Worm (Caenorhabditis elegans) whole organism, L4 larva: ENCODE results near the gene mlt-8.
A peak's percentile ranks its signal among the peaks of the same experiment; 100 is the strongest.
"Not testable (repeated sequence)": the region's sequence is repeated elsewhere in the genome, so short reads cannot be mapped to it uniquely, and the experiment has no call there.

Experiments used
- ZK337.2 ChIP-seq: fragments of 200-800 bp; sonication (Bioruptor generic); IDR thresholded peaks from 2 replicates; pipeline ENCODE4 v1.3.6; 2022; ENCODE audit warnings: missing genetic modification reagents, missing genetic modification characterization, missing compliant biosample characterization
- ZK546.5 ChIP-seq, 2 experiments: sonication (generic microtip); optimal IDR thresholded peaks; 2 replicates each; lab custom pipeline; 2017; ENCODE audit warnings: missing biosample characterization in 2 of 2, missing genetic modification characterization in 2 of 2
- aha-1 ChIP-seq: fragments of 150-350 bp; peaks from one replicate; lab custom pipeline; 2014; ENCODE audit warnings: missing biosample characterization, missing genetic modification characterization
- ceh-28 ChIP-seq: fragments of 150-350 bp; optimal IDR thresholded peaks from 2 replicates; lab custom pipeline; 2014; ENCODE audit warnings: missing biosample characterization, missing genetic modification reagents, missing genetic modification characterization
- ceh-32 ChIP-seq: sonication (generic microtip); optimal IDR thresholded peaks from 2 replicates; lab custom pipeline; 2016; ENCODE audit warnings: mild to moderate bottlenecking, missing genetic modification characterization, missing compliant biosample characterization; ENCODE audit not compliant: poor library complexity
- ceh-44 ChIP-seq: fragments of 200-800 bp; sonication (Bioruptor generic); IDR thresholded peaks from 2 replicates; pipeline ENCODE4 v1.3.6; 2022; ENCODE audit warnings: missing genetic modification reagents, missing genetic modification characterization, missing compliant biosample characterization
- ceh-62 ChIP-seq: sonication (generic microtip); optimal IDR thresholded peaks from 2 replicates; lab custom pipeline; 2017; ENCODE audit warnings: missing biosample characterization, missing genetic modification characterization
- ceh-82 ChIP-seq: sonication (generic microtip); optimal IDR thresholded peaks from 2 replicates; lab custom pipeline; 2017; ENCODE audit warnings: missing biosample characterization, missing genetic modification characterization
- daf-16 ChIP-seq, 3 experiments: sonication (generic microtip); optimal IDR thresholded peaks; 2 replicates each; lab custom pipeline; 2016 to 2017; ENCODE audit warnings: missing genetic modification characterization in 3 of 3, missing genetic modification reagents in 3 of 3, mild to moderate bottlenecking in 2 of 3, missing compliant biosample characterization in 2 of 3, missing biosample characterization in 1 of 3, moderate library complexity in 1 of 3
- dmd-6 ChIP-seq: fragments of 200-800 bp; sonication (Bioruptor generic); IDR thresholded peaks from 2 replicates; pipeline ENCODE4 v1.3.6; 2022; ENCODE audit warnings: missing genetic modification reagents, missing genetic modification characterization, missing compliant biosample characterization
- dmd-8 ChIP-seq: fragments of 200-800 bp; sonication (Bioruptor generic); IDR thresholded peaks from 2 replicates; pipeline ENCODE4 v1.3.6; 2022; ENCODE audit warnings: missing genetic modification characterization, missing compliant biosample characterization
- dmd-9 ChIP-seq: fragments of 200-800 bp; sonication (Bioruptor generic); IDR thresholded peaks from 2 replicates; pipeline ENCODE4 v1.3.6; 2022; ENCODE audit warnings: missing genetic modification reagents, missing genetic modification characterization, missing compliant biosample characterization
- dve-1 ChIP-seq: sonication (generic microtip); optimal IDR thresholded peaks from 2 replicates; lab custom pipeline; 2017; ENCODE audit warnings: antibody characterized with exemption, mild to moderate bottlenecking, missing genetic modification characterization, missing compliant biosample characterization; ENCODE audit not compliant: insufficient read depth
- fkh-10 ChIP-seq: fragments of 150-350 bp; optimal IDR thresholded peaks from 2 replicates; lab custom pipeline; 2014; ENCODE audit warnings: missing biosample characterization, missing genetic modification reagents, missing genetic modification characterization
- hlh-11 ChIP-seq: fragments of 200-800 bp; sonication (Bioruptor generic); optimal IDR thresholded peaks from 2 replicates; lab custom pipeline; 2018; ENCODE audit warnings: mild to moderate bottlenecking, missing genetic modification characterization, missing compliant biosample characterization
- hmg-1.1 ChIP-seq: fragments of 200-800 bp; sonication (Bioruptor generic); IDR thresholded peaks from 2 replicates; pipeline ENCODE4 v1.3.6; 2022; ENCODE audit warnings: missing genetic modification reagents, missing genetic modification characterization, missing compliant biosample characterization
- lim-7 ChIP-seq: fragments of 200-800 bp; sonication (Bioruptor generic); IDR thresholded peaks from 2 replicates; pipeline ENCODE4 v1.3.6; 2022; ENCODE audit warnings: missing genetic modification characterization, missing compliant biosample characterization
- lin-13 ChIP-seq: fragments of 150-350 bp; optimal IDR thresholded peaks from 2 replicates; lab custom pipeline; 2014; ENCODE audit warnings: missing biosample characterization, missing genetic modification reagents, missing genetic modification characterization
- lin-15B ChIP-seq: fragments of 150-350 bp; sonication (generic microtip); optimal IDR thresholded peaks from 3 replicates; lab custom pipeline; 2014; ENCODE audit warnings: missing biosample characterization, missing genetic modification characterization
- lin-39 ChIP-seq: fragments of 150-350 bp; optimal IDR thresholded peaks from 2 replicates; lab custom pipeline; 2014; ENCODE audit warnings: missing biosample characterization, missing genetic modification reagents, missing genetic modification characterization
- mep-1 ChIP-seq: fragments of 150-350 bp; sonication (generic microtip); optimal IDR thresholded peaks from 3 replicates; lab custom pipeline; 2014; ENCODE audit warnings: missing biosample characterization, missing genetic modification characterization
- mes-2 ChIP-seq: sonication (generic microtip); optimal IDR thresholded peaks from 2 replicates; lab custom pipeline; 2016; ENCODE audit warnings: missing genotype, mild to moderate bottlenecking, missing genetic modification characterization, missing compliant biosample characterization; ENCODE audit not compliant: poor library complexity, severe bottlenecking
- mxl-2 ChIP-seq: fragments of 200-800 bp; sonication (Bioruptor generic); conservative IDR thresholded peaks from 2 replicates; pipeline ENCODE4 v1.3.6; 2022; ENCODE audit warnings: missing genetic modification reagents, missing genetic modification characterization, missing compliant biosample characterization
- nhr-11 ChIP-seq: fragments of 150-350 bp; optimal IDR thresholded peaks from 2 replicates; lab custom pipeline; 2014; ENCODE audit warnings: missing biosample characterization, missing genetic modification characterization
- nhr-111 ChIP-seq: fragments of 200-800 bp; sonication (Bioruptor generic); optimal IDR thresholded peaks from 2 replicates; lab custom pipeline; 2018; ENCODE audit warnings: mild to moderate bottlenecking, missing genetic modification characterization, missing compliant biosample characterization
- nhr-25 ChIP-seq: sonication (generic microtip); optimal IDR thresholded peaks from 2 replicates; lab custom pipeline; 2017; ENCODE audit warnings: missing genetic modification characterization, mild to moderate bottlenecking, missing compliant biosample characterization, antibody characterized with exemption, moderate library complexity, borderline replicate concordance; ENCODE audit not compliant: insufficient read depth
- nhr-28 ChIP-seq: fragments of 150-350 bp; optimal IDR thresholded peaks from 2 replicates; lab custom pipeline; 2014; ENCODE audit warnings: missing biosample characterization, missing genetic modification characterization
- nhr-41 ChIP-seq: fragments of 200-800 bp; sonication (Bioruptor generic); IDR thresholded peaks from 2 replicates; pipeline ENCODE4 v1.3.6; 2022; ENCODE audit warnings: missing genetic modification reagents, missing genetic modification characterization, missing compliant biosample characterization
- pqm-1 ChIP-seq: sonication (generic microtip); optimal IDR thresholded peaks from 2 replicates; lab custom pipeline; 2017; ENCODE audit warnings: missing biosample characterization, missing genetic modification characterization
- rbr-2 ChIP-seq: sonication (generic microtip); optimal IDR thresholded peaks from 2 replicates; lab custom pipeline; 2016; ENCODE audit warnings: missing genotype, missing genetic modification characterization, missing compliant biosample characterization
- set-16 ChIP-seq: fragments of 200-800 bp; sonication (Bioruptor generic); IDR thresholded peaks from 2 replicates; pipeline ENCODE4 v1.3.6; 2022; ENCODE audit warnings: missing genetic modification reagents, missing genetic modification characterization, missing compliant biosample characterization
- spr-1 ChIP-seq: sonication (generic microtip); optimal IDR thresholded peaks from 2 replicates; lab custom pipeline; 2016; ENCODE audit warnings: mild to moderate bottlenecking, missing genetic modification characterization, missing compliant biosample characterization
- unc-130 ChIP-seq: sonication (generic microtip); optimal IDR thresholded peaks from 2 replicates; lab custom pipeline; 2016; ENCODE audit warnings: missing genetic modification reagents, missing genetic modification characterization, missing compliant biosample characterization
- unc-62 ChIP-seq, 3 experiments: fragments of 150-350 bp in 1 of 3; sonication (generic microtip); optimal IDR thresholded peaks in 2 of 3; peaks in 1 of 3; 1 replicate in 1 of 3; 2 replicates in 2 of 3; lab custom pipeline; 2014 to 2017; ENCODE audit warnings: missing biosample characterization in 3 of 3, missing genetic modification characterization in 3 of 3, missing genetic modification reagents in 3 of 3, missing genotype in 1 of 3
- zfp-3 ChIP-seq: fragments of 200-800 bp; sonication (Bioruptor generic); conservative IDR thresholded peaks from 2 replicates; pipeline ENCODE4 v1.3.6; 2022; ENCODE audit warnings: missing genetic modification reagents, missing genetic modification characterization, missing compliant biosample characterization

Gene mlt-8

ce11 chrII:572010-572409 is at the start of gene mlt-8:
Gene mlt-8, minus strand, starts transcription at chrII:572110.
- TF ChIP-seq set-16 (GFP tag; lab: Robert Waterston, UW): peak; percentile 7; the same call in 1 of the 2 replicates
- TF ChIP-seq ZK546.5 (tag; optimal IDR thresholded peaks at IDR 0.05; lab: Kevin White, UChicago): no peak

ce11 chrII:621141-621540 is 49.2 kb upstream of the mlt-8 start:
- TF ChIP-seq hlh-11 (tag; lab: Kevin White, UChicago) (peak; percentile 51), dmd-8 (GFP tag; lab: Robert Waterston, UW) (no peak), dve-1 (tag; lab: Kevin White, UChicago) (peak; percentile 69), mxl-2 (GFP tag; lab: Robert Waterston, UW) (no peak), dmd-6 (peak; percentile 58), unc-130 (no peak), pqm-1 (tag; lab: Kevin White, UChicago) (peak; percentile 43), mes-2 (tag; lab: Kevin White, UChicago) (peak; percentile 7), daf-16 (GFP tag; optimal IDR thresholded peaks at IDR 0.05; lab: Kevin White, UChicago) (no peak), daf-16 (tag; optimal IDR thresholded peaks at IDR 0.05; lab: Kevin White, UChicago) (peak; percentile 86), mep-1 (tag; lab: Kevin White, UChicago) (peak; percentile 7), spr-1 (tag; lab: Kevin White, UChicago) (no peak), nhr-28 (peak; percentile 67), unc-62 (GFP tag; optimal IDR thresholded peaks at IDR 0.05 in 1 of 2; lab: Kevin White, UChicago) (peak in 1 of 2 experiments; percentile 37), unc-62 (tag; optimal IDR thresholded peaks at IDR 0.05; lab: Kevin White, UChicago) (no peak), lin-39 (tag; lab: Kevin White, UChicago) (no peak)

ce11 chrII:614701-615100 is 42.8 kb upstream of the mlt-8 start:
- TF ChIP-seq ZK337.2 (GFP tag; lab: Robert Waterston, UW) (no peak), hmg-1.1 (GFP tag; lab: Robert Waterston, UW) (no peak), lin-15B (tag; lab: Kevin White, UChicago) (no peak), nhr-11 (tag; lab: Kevin White, UChicago) (no peak), ceh-32 (no peak), nhr-25 (tag; lab: Kevin White, UChicago) (no peak), ceh-28 (peak; percentile 65), aha-1 (peak; percentile 49)

- TF ChIP-seq ceh-82 (tag; lab: Kevin White, UChicago); lim-7 (GFP tag; lab: Robert Waterston, UW); ZK337.2 (GFP tag; lab: Robert Waterston, UW): not testable (repeated sequence)
Observed at ce11 chrII:612361-612760, 40.5 kb upstream of the mlt-8 start, which contains the start of gene clec-118. Gene clec-118, minus strand, starts transcription at chrII:612461.

- no peak for TF ChIP-seq mxl-2 (GFP tag; lab: Robert Waterston, UW)
- no peak for TF ChIP-seq lin-13 (GFP tag; lab: Kevin White, UChicago)
- no peak for TF ChIP-seq hlh-11 (tag; lab: Kevin White, UChicago)
- no peak for TF ChIP-seq zfp-3 (GFP tag; lab: Robert Waterston, UW)
- TF ChIP-seq nhr-111: no peak
- no peak for TF ChIP-seq ZK546.5 (tag; optimal IDR thresholded peaks at IDR 0.05; lab: Kevin White, UChicago)
- TF ChIP-seq ceh-62 (tag; lab: Kevin White, UChicago): no peak
- TF ChIP-seq lin-39 (tag; lab: Kevin White, UChicago): no peak
- no peak for TF ChIP-seq nhr-25 (tag; lab: Kevin White, UChicago)
- no peak for TF ChIP-seq dmd-9 (GFP tag; lab: Robert Waterston, UW)
- TF ChIP-seq rbr-2 (tag; lab: Kevin White, UChicago): no peak
- no peak for TF ChIP-seq ceh-44 (GFP tag; lab: Robert Waterston, UW)
- no peak for TF ChIP-seq nhr-41 (GFP tag; lab: Robert Waterston, UW)
- no peak for TF ChIP-seq fkh-10 (GFP tag; lab: Kevin White, UChicago)
- TF ChIP-seq, all 104 proteins: peak for 0
Observed at ce11 chrII:608757-609156, 36.8 kb upstream of the mlt-8 start, which contains the start of gene W04H10.1. Gene W04H10.1, plus strand, starts transcription at chrII:609057.
